Fruit fly (Drosophila melanogaster) whole organism, embryonic: ENCODE results near the gene CG32599.

Experiments used
- Asciz ChIP-seq: fragments of 200-800 bp; sonication (Bioruptor generic); optimal IDR thresholded peaks from 2 replicates; lab custom pipeline; 2017; ENCODE audit warnings: missing biosample characterization, mild to moderate bottlenecking, missing genetic modification characterization, missing genetic modification reagents
- B-H2 ChIP-seq: fragments of 200-800 bp; sonication (Bioruptor generic); optimal IDR thresholded peaks from 2 replicates; lab custom pipeline; 2018; ENCODE audit warnings: missing biosample characterization, mild to moderate bottlenecking, missing genetic modification characterization
- CG10267 ChIP-seq: fragments of 200-800 bp; sonication (Bioruptor generic); optimal IDR thresholded peaks from 2 replicates; lab custom pipeline; 2018; ENCODE audit warnings: missing biosample characterization, mild to moderate bottlenecking, missing genetic modification characterization, moderate library complexity
- CG10431 ChIP-seq: fragments of 200-800 bp; sonication (Bioruptor generic); optimal IDR thresholded peaks from 3 replicates; lab custom pipeline; 2018; ENCODE audit warnings: missing biosample characterization, mild to moderate bottlenecking, missing genetic modification characterization
- CG10462 ChIP-seq: fragments of 200-800 bp; sonication (Bioruptor generic); optimal IDR thresholded peaks from 2 replicates; lab custom pipeline; 2016; ENCODE audit warnings: missing biosample characterization, missing genetic modification characterization
- CG11504 ChIP-seq: fragments of 200-800 bp; sonication (Bioruptor generic); optimal IDR thresholded peaks from 3 replicates; lab custom pipeline; 2019; ENCODE audit warnings: missing biosample characterization, mild to moderate bottlenecking, missing genetic modification characterization, moderate library complexity
- CG12071 ChIP-seq: fragments of 200-800 bp; sonication (Bioruptor generic); optimal IDR thresholded peaks from 3 replicates; lab custom pipeline; 2018; ENCODE audit warnings: missing biosample characterization, mild to moderate bottlenecking, missing genetic modification characterization
- CG12659 ChIP-seq: fragments of 200-800 bp; sonication (Bioruptor generic); optimal IDR thresholded peaks from 3 replicates; lab custom pipeline; 2017; ENCODE audit warnings: mild to moderate bottlenecking, missing biosample characterization, missing genetic modification reagents, missing genetic modification characterization
- CG13424 ChIP-seq: fragments of 200-800 bp; sonication (Bioruptor generic); optimal IDR thresholded peaks from 2 replicates; lab custom pipeline; 2019; ENCODE audit warnings: missing biosample characterization, mild to moderate bottlenecking, missing genetic modification characterization, moderate library complexity
- CG15011 ChIP-seq: fragments of 200-800 bp; sonication (Bioruptor generic); optimal IDR thresholded peaks from 3 replicates; lab custom pipeline; 2018; ENCODE audit warnings: missing biosample characterization, mild to moderate bottlenecking, missing genetic modification characterization
- CG17361 ChIP-seq: fragments of 200-800 bp; sonication (Bioruptor generic); IDR thresholded peaks from 3 replicates; pipeline ENCODE4 v1.3.6; 2022; ENCODE audit warnings: missing biosample characterization, missing genetic modification characterization
- CG17912 ChIP-seq: fragments of 200-800 bp; sonication (Bioruptor generic); optimal IDR thresholded peaks from 2 replicates; lab custom pipeline; 2018; ENCODE audit warnings: missing biosample characterization, mild to moderate bottlenecking, missing genetic modification characterization
- CG1832 ChIP-seq: fragments of 200-800 bp; sonication (Bioruptor generic); optimal IDR thresholded peaks from 2 replicates; lab custom pipeline; 2017; ENCODE audit warnings: missing biosample characterization, mild to moderate bottlenecking, missing genetic modification characterization, inconsistent platforms
- CG18476 ChIP-seq: fragments of 200-800 bp; sonication (Bioruptor generic); optimal IDR thresholded peaks from 2 replicates; lab custom pipeline; 2016; ENCODE audit warnings: missing biosample characterization, mild to moderate bottlenecking, missing genetic modification characterization
- CG3407 ChIP-seq: fragments of 200-800 bp; sonication (Bioruptor generic); optimal IDR thresholded peaks from 2 replicates; lab custom pipeline; 2018; ENCODE audit warnings: missing biosample characterization, mild to moderate bottlenecking, missing genetic modification characterization
- CG4328 ChIP-seq: fragments of 200-800 bp; sonication (Bioruptor generic); optimal IDR thresholded peaks from 3 replicates; lab custom pipeline; 2017; ENCODE audit warnings: missing biosample characterization, missing genetic modification reagents, missing genetic modification characterization
- CG7839 ChIP-seq: fragments of 200-800 bp; sonication (Bioruptor generic); optimal IDR thresholded peaks from 3 replicates; lab custom pipeline; 2018; ENCODE audit warnings: missing biosample characterization, mild to moderate bottlenecking, missing genetic modification characterization, moderate library complexity
- CG8765 ChIP-seq: fragments of 200-800 bp; sonication (Bioruptor generic); IDR thresholded peaks from 2 replicates; pipeline ENCODE4 v1.3.6; 2022; ENCODE audit warnings: missing biosample characterization, missing genetic modification characterization
- CG9437 ChIP-seq: fragments of 200-800 bp; sonication (Bioruptor generic); optimal IDR thresholded peaks from 2 replicates; lab custom pipeline; 2018; ENCODE audit warnings: missing biosample characterization, mild to moderate bottlenecking, missing genetic modification characterization
- CG9932 ChIP-seq: fragments of 200-800 bp; sonication (Bioruptor generic); IDR thresholded peaks from 2 replicates; pipeline ENCODE4 v1.3.6; 2022; ENCODE audit warnings: missing biosample characterization, missing genetic modification characterization
- Chrac-16 ChIP-seq: fragments of 200-800 bp; sonication (Bioruptor generic); optimal IDR thresholded peaks from 3 replicates; lab custom pipeline; 2016; ENCODE audit warnings: missing biosample characterization, missing genetic modification characterization
- D ChIP-seq, 2 experiments: fragments of 200-800 bp in 1 of 2; fragments of >200 bp in 1 of 2; sonication (Bioruptor generic) in 1 of 2; optimal IDR thresholded peaks; 2 replicates in 1 of 2; 3 replicates in 1 of 2; lab custom pipeline; 2017; ENCODE audit warnings: mild to moderate bottlenecking in 1 of 2, missing biosample characterization in 1 of 2, missing genetic modification characterization in 1 of 2, missing genetic modification reagents in 1 of 2
- E2f2 ChIP-seq: fragments of 200-800 bp; sonication (Bioruptor generic); IDR thresholded peaks from 2 replicates; pipeline ENCODE4 v1.3.6; 2022; ENCODE audit warnings: missing biosample characterization, missing genetic modification characterization
- HLH3B ChIP-seq: fragments of 200-800 bp; sonication (Bioruptor generic); IDR thresholded peaks from 2 replicates; pipeline ENCODE4 v1.3.6; 2022; ENCODE audit warnings: missing biosample characterization, missing genetic modification characterization
- Myb ChIP-seq: fragments of 200-800 bp; sonication (Bioruptor generic); optimal IDR thresholded peaks from 2 replicates; lab custom pipeline; 2016; ENCODE audit warnings: missing biosample characterization, missing genetic modification characterization
- NC2α ChIP-seq: fragments of 200-800 bp; sonication (Bioruptor generic); optimal IDR thresholded peaks from 2 replicates; lab custom pipeline; 2016; ENCODE audit warnings: missing biosample characterization, missing genetic modification characterization
- Optix ChIP-seq: fragments of 200-800 bp; sonication (Bioruptor generic); IDR thresholded peaks from 3 replicates; pipeline ENCODE4 v1.3.6; 2022; ENCODE audit warnings: missing biosample characterization, missing genetic modification characterization
- Side ChIP-seq: fragments of 200-800 bp; sonication (Bioruptor generic); optimal IDR thresholded peaks from 2 replicates; lab custom pipeline; 2016; ENCODE audit warnings: missing biosample characterization, missing genetic modification characterization
- Sox100B ChIP-seq: fragments of 200-800 bp; sonication (Bioruptor generic); optimal IDR thresholded peaks from 3 replicates; lab custom pipeline; 2018; ENCODE audit warnings: missing biosample characterization, mild to moderate bottlenecking, missing genetic modification characterization
- bbx ChIP-seq: fragments of 200-800 bp; sonication (Bioruptor generic); IDR thresholded peaks from 2 replicates; pipeline ENCODE4 v1.3.6; 2022; ENCODE audit warnings: missing biosample characterization, missing genetic modification characterization; ENCODE audit not compliant: partially characterized antibody
- bcd ChIP-seq: fragments of 200-800 bp; sonication (Bioruptor generic); optimal IDR thresholded peaks from 2 replicates; lab custom pipeline; 2017; ENCODE audit warnings: missing biosample characterization, mild to moderate bottlenecking, missing genetic modification characterization
- en ChIP-seq: fragments of 200-800 bp; sonication (Bioruptor generic); optimal IDR thresholded peaks from 2 replicates; lab custom pipeline; 2016; ENCODE audit warnings: missing biosample characterization, missing genetic modification characterization
- ewg ChIP-seq: fragments of 200-800 bp; sonication (Bioruptor generic); optimal IDR thresholded peaks from 3 replicates; lab custom pipeline; 2017; ENCODE audit warnings: mild to moderate bottlenecking, missing biosample characterization, missing genetic modification reagents, missing genetic modification characterization
- gfzf ChIP-seq: fragments of 200-800 bp; sonication (Bioruptor generic); optimal IDR thresholded peaks from 2 replicates; lab custom pipeline; 2016; ENCODE audit warnings: missing biosample characterization, mild to moderate bottlenecking, missing genetic modification characterization, moderate library complexity
- grn ChIP-seq: fragments of 200-800 bp; sonication (Bioruptor generic); optimal IDR thresholded peaks from 3 replicates; lab custom pipeline; 2017; ENCODE audit warnings: missing biosample characterization, missing genetic modification characterization
- hbn ChIP-seq: fragments of 200-800 bp; sonication (Bioruptor generic); IDR thresholded peaks from 2 replicates; pipeline ENCODE4 v1.3.6; 2022; ENCODE audit warnings: missing biosample characterization, missing genetic modification characterization; ENCODE audit not compliant: partially characterized antibody
- hkb ChIP-seq, 2 experiments: fragments of 200-800 bp in 1 of 2; fragments of >200 bp in 1 of 2; sonication (Bioruptor generic) in 1 of 2; IDR thresholded peaks in 1 of 2; optimal IDR thresholded peaks in 1 of 2; 2 replicates each; pipeline versions ENCODE4 v1.3.6 to Lab custom; 2017 to 2022; ENCODE audit warnings: missing biosample characterization in 1 of 2, missing genetic modification characterization in 1 of 2
- jing ChIP-seq: fragments of 200-800 bp; sonication (Bioruptor generic); optimal IDR thresholded peaks from 2 replicates; lab custom pipeline; 2018; ENCODE audit warnings: missing biosample characterization, mild to moderate bottlenecking, missing genetic modification characterization
- lbe ChIP-seq: fragments of 200-800 bp; sonication (Bioruptor generic); optimal IDR thresholded peaks from 2 replicates; lab custom pipeline; 2016; ENCODE audit warnings: missing biosample characterization, mild to moderate bottlenecking, missing genetic modification characterization
- nerfin-2 ChIP-seq: fragments of 200-800 bp; sonication (Bioruptor generic); IDR thresholded peaks from 2 replicates; pipeline ENCODE4 v1.3.6; 2022; ENCODE audit warnings: missing biosample characterization, missing genetic modification characterization; ENCODE audit not compliant: partially characterized antibody
- pb ChIP-seq: fragments of 200-800 bp; sonication (Bioruptor generic); optimal IDR thresholded peaks from 3 replicates; lab custom pipeline; 2016; ENCODE audit warnings: missing biosample characterization, missing genetic modification characterization
- pita ChIP-seq: fragments of 200-800 bp; sonication (Bioruptor generic); optimal IDR thresholded peaks from 2 replicates; lab custom pipeline; 2017; ENCODE audit warnings: missing biosample characterization, mild to moderate bottlenecking, missing genetic modification characterization
- row ChIP-seq: fragments of 200-800 bp; sonication (Bioruptor generic); IDR thresholded peaks from 3 replicates; pipeline ENCODE4 v1.3.6; 2022; ENCODE audit warnings: missing biosample characterization, missing genetic modification characterization
- sc ChIP-seq, 3 experiments: fragments of >200 bp in 2 of 3; fragments of 200-800 bp in 1 of 3; sonication (Bioruptor generic) in 1 of 3; optimal IDR thresholded peaks; 2 replicates in 2 of 3; 3 replicates in 1 of 3; lab custom pipeline; 2017; ENCODE audit warnings: mild to moderate bottlenecking in 1 of 3, missing biosample characterization in 1 of 3, missing genetic modification characterization in 1 of 3, missing genetic modification reagents in 1 of 3
- so ChIP-seq: fragments of 200-800 bp; sonication (Bioruptor generic); IDR thresholded peaks from 3 replicates; pipeline ENCODE4 v1.3.6; 2022; ENCODE audit warnings: missing biosample characterization, missing genetic modification characterization
- tap ChIP-seq: fragments of 200-800 bp; optimal IDR thresholded peaks from 3 replicates; lab custom pipeline; 2019; ENCODE audit warnings: missing biosample characterization, mild to moderate bottlenecking, missing genetic modification characterization, moderate library complexity

CG32599 gene

dm6 chrX:14214505-14215449 lies 28.7 kb upstream of the CG32599 start (continued):
- TF ChIP-seq Chrac-16 (GFP tag; lab: Kevin White, UChicago) (no peak), sc (optimal IDR thresholded peaks at IDR 0.05; lab: Kevin White, UChicago) (no peak), sc (GFP tag; optimal IDR thresholded peaks at IDR 0.05; lab: Kevin White, UChicago) (no peak), CG17912 (GFP tag; lab: Kevin White, UChicago) (no peak), Side (no peak), hkb (optimal IDR thresholded peaks at IDR 0.05; lab: Kevin White, UChicago) (no peak), hkb (GFP tag; IDR thresholded peaks at IDR 0.05; lab: Robert Waterston, UW) (peak; percentile 45; the same call in 1 of the 2 replicates), CG8765 (no peak), en (GFP tag; lab: Kevin White, UChicago) (no peak), nerfin-2 (GFP tag; lab: Robert Waterston, UW) (no peak), E2f2 (GFP tag; lab: Robert Waterston, UW) (peak; percentile 29; the same call in 1 of the 2 replicates), so (no peak), pita (GFP tag; lab: Kevin White, UChicago) (no peak), CG18476 (GFP tag; lab: Kevin White, UChicago) (no peak), CG11504 (tag; lab: Kevin White, UChicago) (peak; percentile 67), pb (no peak), CG13424 (tag; lab: Kevin White, UChicago) (peak; percentile 46), tap (tag; lab: Kevin White, UChicago) (peak; percentile 13), CG10462 (GFP tag; lab: Kevin White, UChicago) (no peak), Optix (GFP tag; lab: Robert Waterston, UW) (no peak), CG7839 (tag; lab: Kevin White, UChicago) (peak; percentile 71), bbx (GFP tag; lab: Robert Waterston, UW) (no peak), jing (no peak), Sox100B (GFP tag; lab: Kevin White, UChicago) (peak; percentile 35), ewg (GFP tag; lab: Kevin White, UChicago) (peak; percentile 14), NC2α (GFP tag; lab: Kevin White, UChicago) (no peak), D (optimal IDR thresholded peaks at IDR 0.05; lab: Kevin White, UChicago) (no peak), D (GFP tag; optimal IDR thresholded peaks at IDR 0.05; lab: Kevin White, UChicago) (no peak), CG4328 (GFP tag; lab: Kevin White, UChicago) (no peak), HLH3B (GFP tag; lab: Robert Waterston, UW) (no peak; the same call in 1 of the 2 replicates), row (GFP tag; lab: Robert Waterston, UW) (peak; percentile 53), bcd (GFP tag; lab: Kevin White, UChicago) (peak; percentile 54), Myb (GFP tag; lab: Kevin White, UChicago) (no peak), CG10431 (no peak), CG10267 (no peak), CG15011 (GFP tag; lab: Kevin White, UChicago) (no peak), CG9932 (GFP tag; lab: Robert Waterston, UW) (peak; percentile 63), hbn (GFP tag; lab: Robert Waterston, UW) (no peak), CG1832 (GFP tag; lab: Kevin White, UChicago) (no peak), grn (GFP tag; lab: Kevin White, UChicago) (no peak), gfzf (no peak), CG12659 (GFP tag; lab: Kevin White, UChicago) (no peak), CG17361 (GFP tag; lab: Robert Waterston, UW) (peak; percentile 33; the same call in 2 of the 3 replicates), CG3407 (GFP tag; lab: Kevin White, UChicago) (no peak), CG12071 (GFP tag; lab: Kevin White, UChicago) (no peak), lbe (GFP tag; lab: Kevin White, UChicago) (no peak), B-H2 (no peak), Asciz (GFP tag; lab: Kevin White, UChicago) (no peak), CG9437 (GFP tag; lab: Kevin White, UChicago) (no peak)
